Fruit fly (Drosophila melanogaster): Measurements from ENCODE around the gene Mcm10.

Mcm10 gene

dm6 chr2L:21149053-21149452 is 30.7 kb upstream of the Mcm10 start (continued):
- TF ChIP-seq cad (GFP tag; optimal IDR thresholded peaks at IDR 0.05) (no peak), tin (GFP tag; optimal IDR thresholded peaks at IDR 0.05) (peak; percentile 37), Hsf (GFP tag; optimal IDR thresholded peaks at IDR 0.05) (peak; percentile 10), usp (GFP tag; optimal IDR thresholded peaks at IDR 0.05) (no peak), p53 (GFP tag; optimal IDR thresholded peaks at IDR 0.05) (no peak), ems (GFP tag; optimal IDR thresholded peaks at IDR 0.05) (no peak), gcm2 (GFP tag; optimal IDR thresholded peaks at IDR 0.05) (no peak), Pdp1 (GFP tag; optimal IDR thresholded peaks at IDR 0.05) (no peak), CG2202 (tag; optimal IDR thresholded peaks at IDR 0.05) (no peak), C15 (GFP tag; IDR thresholded peaks at IDR 0.05) (no peak), CG9437 (GFP tag; optimal IDR thresholded peaks at IDR 0.05) (peak; percentile 32), trh (GFP tag; optimal IDR thresholded peaks at IDR 0.05) (peak; percentile 4), HLH54F (GFP tag; optimal IDR thresholded peaks at IDR 0.05) (no peak), CG12659 (GFP tag; optimal IDR thresholded peaks at IDR 0.05) (peak; percentile 71), Six4 (GFP tag; optimal IDR thresholded peaks at IDR 0.05) (peak; percentile 64), CG7357 (GFP tag; IDR thresholded peaks at IDR 0.05) (no peak), CG11723 (GFP tag; optimal IDR thresholded peaks at IDR 0.05) (no peak), emc (GFP tag; optimal IDR thresholded peaks at IDR 0.05) (no peak), maf-S (GFP tag; optimal IDR thresholded peaks at IDR 0.05) (no peak), CG18011 (GFP tag; optimal IDR thresholded peaks at IDR 0.05) (no peak), Deaf1 (tag; optimal IDR thresholded peaks at IDR 0.05) (no peak), CG4730 (GFP tag; IDR thresholded peaks at IDR 0.05) (0 out of 2 replicates have a peak, but pooled peaks have one; percentile 8), Ravus (GFP tag; IDR thresholded peaks at IDR 0.05) (no peak), gem (tag; optimal IDR thresholded peaks at IDR 0.05) (peak; percentile 75), Tbp (GFP tag; optimal IDR thresholded peaks at IDR 0.05) (no peak), Asciz (GFP tag; optimal IDR thresholded peaks at IDR 0.05) (peak; percentile 35), wdn (GFP tag; IDR thresholded peaks at IDR 0.05) (peak; percentile 34; the same call in 1 of the 2 replicates), CG18476 (GFP tag; optimal IDR thresholded peaks at IDR 0.05) (peak; percentile 7), CG11398 (GFP tag; optimal IDR thresholded peaks at IDR 0.05) (no peak), Oli (tag; optimal IDR thresholded peaks at IDR 0.05) (no peak), sens-2 (GFP tag; IDR thresholded peaks at IDR 0.05) (0 out of 2 replicates have a peak, but pooled peaks have one; percentile 10), CG12769 (tag; optimal IDR thresholded peaks at IDR 0.05) (peak; percentile 19), Doc2 (GFP tag; IDR thresholded peaks at IDR 0.05) (no peak), B-H2 (GFP tag; optimal IDR thresholded peaks at IDR 0.05) (peak; percentile 11), pho (GFP tag; optimal IDR thresholded peaks at IDR 0.05) (peak; percentile 22), ato (GFP tag; IDR thresholded peaks at IDR 0.05; ENCODE audit: partially characterized antibody) (peak; percentile 69), Dfd (GFP tag; optimal IDR thresholded peaks at IDR 0.05) (no peak), lov (optimal IDR thresholded peaks at IDR 0.05) (no peak), lov (GFP tag; IDR thresholded peaks at IDR 0.05) (no peak), CG9727 (GFP tag; optimal IDR thresholded peaks at IDR 0.05) (peak; percentile 56), CG6272 (GFP tag; IDR thresholded peaks at IDR 0.05) (no peak), TFAM (GFP tag; optimal IDR thresholded peaks at IDR 0.05) (no peak), CG12104 (GFP tag; optimal IDR thresholded peaks at IDR 0.05) (no peak), CG12299 (tag; optimal IDR thresholded peaks at IDR 0.05) (peak; percentile 33), CG18599 (GFP tag; optimal IDR thresholded peaks at IDR 0.05) (no peak), sc (optimal IDR thresholded peaks at IDR 0.05) (no peak), sc (GFP tag; optimal IDR thresholded peaks at IDR 0.05) (no peak), ara (GFP tag; IDR thresholded peaks at IDR 0.05) (no peak), CG17802 (tag; optimal IDR thresholded peaks at IDR 0.05) (no peak), en (GFP tag; optimal IDR thresholded peaks at IDR 0.05) (no peak), CoRest (tag; optimal IDR thresholded peaks at IDR 0.05) (peak; percentile 66), CG17361 (GFP tag; IDR thresholded peaks at IDR 0.05) (peak; percentile 70), Opbp (GFP tag; IDR thresholded peaks at IDR 0.05; ENCODE audit: partially characterized antibody) (peak; percentile 74)
